Worm (Caenorhabditis elegans) whole organism, L1 larva: ENCODE data around the gene C36E6.8.

Source experiments
- C16A3.4 ChIP-seq: fragments of 150-350 bp; optimal IDR thresholded peaks from 2 replicates; lab custom pipeline; 2014; ENCODE audit warnings: missing biosample characterization, missing genetic modification characterization
- F16B12.6 ChIP-seq: fragments of 150-350 bp; optimal IDR thresholded peaks from 2 replicates; lab custom pipeline; 2014; ENCODE audit warnings: missing biosample characterization, missing genetic modification characterization
- Y116A8C.19 ChIP-seq: sonication (generic microtip); optimal IDR thresholded peaks from 2 replicates; lab custom pipeline; 2016; ENCODE audit warnings: missing compliant biosample characterization, missing genetic modification characterization, borderline replicate concordance
- aha-1 ChIP-seq: fragments of 150-350 bp; optimal IDR thresholded peaks from 2 replicates; lab custom pipeline; 2014; ENCODE audit warnings: missing biosample characterization, missing genetic modification characterization
- alr-1 ChIP-seq: fragments of 200-800 bp; sonication (Bioruptor generic); optimal IDR thresholded peaks from 2 replicates; lab custom pipeline; 2018; ENCODE audit warnings: borderline replicate concordance, mild to moderate bottlenecking, missing genetic modification characterization, missing compliant biosample characterization
- ama-1 ChIP-seq: fragments of 150-350 bp; optimal IDR thresholded peaks from 2 replicates; lab custom pipeline; 2014
- ceh-8 ChIP-seq: fragments of 200-800 bp; sonication (Bioruptor generic); optimal IDR thresholded peaks from 2 replicates; lab custom pipeline; 2018; ENCODE audit warnings: mild to moderate bottlenecking, missing genetic modification characterization, moderate library complexity, missing compliant biosample characterization
- ceh-82 ChIP-seq, 3 experiments: fragments of 150-350 bp in 1 of 3; sonication (generic microtip) in 2 of 3; optimal IDR thresholded peaks; 2 replicates each; lab custom pipeline; 2014 to 2017; ENCODE audit warnings: missing biosample characterization in 3 of 3, missing genetic modification characterization in 3 of 3
- ceh-88 ChIP-seq: fragments of 200-800 bp; sonication (Bioruptor generic); IDR thresholded peaks from 2 replicates; pipeline ENCODE4 v1.3.6; 2022; ENCODE audit warnings: missing genetic modification characterization, missing compliant biosample characterization
- ceh-90 ChIP-seq: sonication (generic microtip); optimal IDR thresholded peaks from 2 replicates; lab custom pipeline; 2016; ENCODE audit warnings: missing genetic modification characterization, missing compliant biosample characterization
- dsc-1 ChIP-seq: sonication (generic microtip); optimal IDR thresholded peaks from 2 replicates; lab custom pipeline; 2016; ENCODE audit warnings: mild to moderate bottlenecking, missing genetic modification characterization, missing compliant biosample characterization
- efl-1 ChIP-seq, 4 experiments: fragments of 150-350 bp; optimal IDR thresholded peaks in 3 of 4; peaks in 1 of 4; 1 replicate in 1 of 4; 2 replicates in 3 of 4; lab custom pipeline; 2014; ENCODE audit warnings: missing biosample characterization in 2 of 4, missing genetic modification characterization in 2 of 4, missing genetic modification reagents in 2 of 4
- egl-27 ChIP-seq, 2 experiments: fragments of 150-350 bp in 1 of 2; sonication (generic microtip); optimal IDR thresholded peaks; 3 replicates each; lab custom pipeline; 2017 to 2018; ENCODE audit warnings: missing biosample characterization in 2 of 2, missing genetic modification characterization in 2 of 2, missing genetic modification reagents in 2 of 2
- elt-2 ChIP-seq: sonication (generic microtip); optimal IDR thresholded peaks from 2 replicates; lab custom pipeline; 2016; ENCODE audit warnings: missing genetic modification characterization, mild to moderate bottlenecking, inconsistent platforms, missing compliant biosample characterization, missing genetic modification reagents
- ets-5 ChIP-seq: fragments of 200-800 bp; sonication (Bioruptor generic); IDR thresholded peaks from 2 replicates; pipeline ENCODE4 v1.3.6; 2022; ENCODE audit warnings: missing genetic modification characterization, missing compliant biosample characterization
- fkh-10 ChIP-seq: sonication (generic microtip); optimal IDR thresholded peaks from 2 replicates; lab custom pipeline; 2017; ENCODE audit warnings: missing biosample characterization, missing genetic modification reagents, missing genetic modification characterization
- fkh-8 ChIP-seq: sonication (generic microtip); optimal IDR thresholded peaks from 2 replicates; lab custom pipeline; 2016; ENCODE audit warnings: mild to moderate bottlenecking, missing genetic modification characterization, missing compliant biosample characterization
- fos-1 ChIP-seq: fragments of 150-350 bp; optimal IDR thresholded peaks from 2 replicates; lab custom pipeline; 2014; ENCODE audit warnings: missing biosample characterization, missing genetic modification characterization
- hlh-4 ChIP-seq: sonication (generic microtip); optimal IDR thresholded peaks from 2 replicates; lab custom pipeline; 2016; ENCODE audit warnings: mild to moderate bottlenecking, missing genetic modification characterization, missing compliant biosample characterization
- hpl-2 ChIP-seq: fragments of 150-350 bp; optimal IDR thresholded peaks from 2 replicates; lab custom pipeline; 2014; ENCODE audit warnings: missing biosample characterization, missing genetic modification reagents, missing genetic modification characterization
- irx-1 ChIP-seq: sonication (generic microtip); optimal IDR thresholded peaks from 2 replicates; lab custom pipeline; 2016; ENCODE audit warnings: missing genetic modification characterization, missing compliant biosample characterization
- lin-15B ChIP-seq: fragments of 150-350 bp; sonication (generic microtip); optimal IDR thresholded peaks from 3 replicates; lab custom pipeline; 2014; ENCODE audit warnings: missing biosample characterization, missing genetic modification characterization
- lin-39 ChIP-seq: fragments of 150-350 bp; optimal IDR thresholded peaks from 2 replicates; lab custom pipeline; 2014; ENCODE audit warnings: missing biosample characterization, missing genetic modification reagents, missing genetic modification characterization
- lsy-2 ChIP-seq, 2 experiments: fragments of 150-350 bp; optimal IDR thresholded peaks; 2 replicates each; lab custom pipeline; 2014; ENCODE audit warnings: missing biosample characterization in 2 of 2, missing genetic modification characterization in 2 of 2
- mab-9 ChIP-seq: fragments of 200-800 bp; sonication (Bioruptor generic); IDR thresholded peaks from 2 replicates; pipeline ENCODE4 v1.3.6; 2022; ENCODE audit warnings: missing genetic modification reagents, missing genetic modification characterization, missing compliant biosample characterization
- nhr-19 ChIP-seq: fragments of 200-800 bp; sonication (Bioruptor generic); conservative IDR thresholded peaks from 2 replicates; pipeline ENCODE4 v1.3.6; 2022; ENCODE audit warnings: missing genetic modification characterization, missing compliant biosample characterization
- nhr-47 ChIP-seq: sonication (generic microtip); optimal IDR thresholded peaks from 2 replicates; lab custom pipeline; 2016; ENCODE audit warnings: mild to moderate bottlenecking, missing genetic modification characterization, moderate library complexity, missing compliant biosample characterization
- nhr-76 ChIP-seq: sonication (generic microtip); optimal IDR thresholded peaks from 2 replicates; lab custom pipeline; 2017; ENCODE audit warnings: missing biosample characterization, missing genetic modification characterization
- rnt-1 ChIP-seq: sonication (generic microtip); optimal IDR thresholded peaks from 2 replicates; lab custom pipeline; 2016; ENCODE audit warnings: mild to moderate bottlenecking, missing genetic modification characterization, moderate library complexity, missing compliant biosample characterization
- snu-23 ChIP-seq: sonication (generic microtip); optimal IDR thresholded peaks from 2 replicates; lab custom pipeline; 2016; ENCODE audit warnings: missing genetic modification characterization, missing compliant biosample characterization
- sox-4 ChIP-seq: sonication (generic microtip); optimal IDR thresholded peaks from 2 replicates; lab custom pipeline; 2016; ENCODE audit warnings: missing genetic modification characterization, missing compliant biosample characterization
- tbx-2 ChIP-seq: sonication (generic microtip); optimal IDR thresholded peaks from 2 replicates; lab custom pipeline; 2016; ENCODE audit warnings: missing genetic modification characterization, missing compliant biosample characterization
- unc-30 ChIP-seq: sonication (generic microtip); optimal IDR thresholded peaks from 2 replicates; lab custom pipeline; 2017; ENCODE audit warnings: missing biosample characterization, missing genetic modification characterization
- unc-98 ChIP-seq: fragments of 200-800 bp; sonication (Bioruptor generic); IDR thresholded peaks from 2 replicates; pipeline ENCODE4 v1.3.6; 2022; ENCODE audit warnings: missing genetic modification characterization, missing compliant biosample characterization
- zag-1 ChIP-seq: fragments of 150-350 bp; optimal IDR thresholded peaks from 2 replicates; lab custom pipeline; 2014; ENCODE audit warnings: missing biosample characterization, missing genetic modification characterization

Gene C36E6.8

DNA sequence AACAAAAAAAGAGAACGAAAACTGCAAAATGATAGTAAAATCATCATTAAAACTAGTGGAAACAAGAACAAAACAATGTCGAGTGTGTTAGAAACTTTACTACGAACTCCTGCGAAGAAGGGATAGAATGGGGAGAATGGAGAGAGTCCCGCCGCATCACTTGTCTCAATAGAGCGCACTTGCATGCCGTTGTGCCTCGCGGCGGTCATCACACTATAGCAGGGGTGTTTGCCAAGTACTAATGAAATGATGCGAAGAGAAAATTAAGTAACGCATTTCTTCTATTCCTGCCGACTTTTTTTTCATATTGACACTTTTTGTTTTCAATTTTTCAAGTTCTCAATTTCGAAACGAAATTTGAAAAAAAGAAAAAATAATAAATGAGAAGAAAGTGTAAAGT lies 46.3 kb upstream of the C36E6.8 start (continued):
- TF ChIP-seq hpl-2 (GFP tag; lab: Kevin White, UChicago) (no peak), Y116A8C.19 (no peak), tbx-2 (peak; percentile 70), ama-1 (lab: Kevin White, UChicago) (no peak)
- TF ChIP-seq, all 84 proteins: peak for 38

DNA sequence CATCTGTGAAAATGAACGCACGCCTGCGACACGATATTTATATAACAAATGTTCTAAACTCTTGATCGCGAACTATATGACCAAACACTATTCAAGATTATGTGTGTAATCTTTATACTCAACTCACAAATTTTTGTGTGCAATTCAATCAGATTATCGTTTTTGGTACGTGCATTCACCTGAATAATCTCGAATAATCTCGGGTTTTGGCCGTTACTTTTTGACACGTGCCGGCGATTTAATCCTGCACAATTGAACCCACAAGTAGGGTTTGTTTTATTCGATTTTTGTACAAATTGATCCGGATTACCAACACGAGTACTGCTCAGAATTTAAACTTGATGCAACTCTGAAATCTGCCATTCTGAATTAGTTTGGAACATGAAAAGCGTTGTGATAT lies 42.0 kb upstream of the C36E6.8 start, which contains the start of the genes vap-1 and F11C7.2:
Gene vap-1 (minus strand): TSS at position 101 of the 400 bp plus-strand sequence.
Gene F11C7.2 (plus strand): TSS at position 359 of the 400 bp plus-strand sequence.
- TF ChIP-seq snu-23 (GFP tag; lab: Kevin White, UChicago): peak; percentile 24
- TF ChIP-seq efl-1 (optimal IDR thresholded peaks at IDR 0.05; lab: Kevin White, UChicago): no peak
- TF ChIP-seq efl-1 (GFP tag; optimal IDR thresholded peaks at IDR 0.05 in 1 of 2; lab: Kevin White, UChicago): peak in 1 of 2 experiments; percentile 24
- TF ChIP-seq ceh-82 (tag; optimal IDR thresholded peaks at IDR 0.05; lab: Kevin White, UChicago): no peak

DNA sequence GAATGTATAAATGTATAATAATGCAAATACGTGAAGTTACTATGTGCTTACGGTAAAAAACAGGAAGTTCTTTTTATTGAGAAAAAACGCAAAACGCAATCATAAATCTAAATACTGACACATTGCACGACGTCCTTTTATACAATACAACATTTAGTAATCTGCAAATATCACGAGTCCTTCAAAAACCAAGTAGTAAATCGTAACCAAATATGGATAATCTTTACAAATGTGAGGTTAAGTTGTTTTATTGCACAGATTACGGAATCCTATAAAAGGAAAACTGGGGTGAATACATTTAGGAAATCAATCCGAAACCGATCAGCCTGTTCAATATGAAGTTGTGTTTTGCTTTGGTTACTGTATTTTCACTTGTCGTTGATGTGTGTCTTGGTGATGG lies 40.2 kb upstream of the C36E6.8 start, which contains the start of gene F11C7.7:
Gene F11C7.7 (plus strand): TSS at position 301 of the 400 bp plus-strand sequence.
- TF ChIP-seq ceh-8 (GFP tag; lab: Kevin White, UChicago): no peak

DNA sequence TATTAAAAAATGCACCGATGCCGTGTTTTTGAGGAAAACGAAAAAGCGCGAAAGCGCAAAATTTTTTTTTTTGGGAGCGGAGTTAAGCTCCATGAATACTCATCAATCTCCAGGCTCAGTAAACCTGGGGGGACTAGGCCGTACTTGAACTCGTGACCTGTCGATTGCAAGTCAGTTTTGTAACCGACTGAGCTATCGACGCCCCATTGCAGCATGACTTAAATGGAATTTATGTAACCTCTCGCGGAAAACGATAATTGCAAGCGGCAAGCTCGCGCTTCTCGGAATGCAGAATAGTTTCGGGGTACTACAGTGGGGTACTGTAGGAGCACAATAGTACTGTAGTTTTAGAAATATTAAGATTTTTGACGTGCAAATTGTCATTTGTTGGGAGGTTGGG lies 38.1 kb upstream of the C36E6.8 start:
- TF ChIP-seq nhr-47 (tag; lab: Kevin White, UChicago) (no peak), lin-15B (tag; lab: Kevin White, UChicago) (no peak), ceh-90 (no peak), rnt-1 (tag; lab: Kevin White, UChicago) (no peak), C16A3.4 (tag; lab: Kevin White, UChicago) (no peak), zag-1 (tag; lab: Kevin White, UChicago) (no peak), fos-1 (tag; lab: Kevin White, UChicago) (no peak), irx-1 (no peak), alr-1 (no peak), ceh-88 (GFP tag; lab: Robert Waterston, UW) (no peak), mab-9 (GFP tag; lab: Robert Waterston, UW) (no peak)
- TF ChIP-seq, all 84 proteins: peak for 0

DNA sequence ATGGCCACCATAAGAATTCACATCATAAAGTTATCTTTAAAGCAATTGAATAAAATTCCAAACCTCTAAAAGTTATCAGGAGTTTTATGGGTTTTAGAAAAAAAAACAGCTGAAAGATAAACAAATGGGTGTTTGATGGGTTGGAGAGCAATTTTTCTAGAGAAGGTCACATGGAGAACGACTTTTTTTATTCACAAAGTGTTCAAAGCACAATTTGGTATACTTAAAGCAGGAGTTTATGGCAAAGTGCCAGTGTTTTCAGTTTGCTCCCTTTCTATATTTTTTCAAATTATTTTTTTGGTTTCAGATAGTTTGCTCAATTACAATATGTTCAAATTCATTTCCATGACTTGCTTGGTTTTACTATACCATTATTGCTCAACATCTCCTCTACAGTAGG lies 37.2 kb upstream of the C36E6.8 start, which contains the start of gene F11C7.6:
Gene F11C7.6 (plus strand): TSS at position 301 of the 400 bp plus-strand sequence.
- TF ChIP-seq nhr-76 (no peak), aha-1 (tag; lab: Kevin White, UChicago) (no peak), unc-98 (GFP tag; lab: Robert Waterston, UW) (no peak), egl-27 (tag; optimal IDR thresholded peaks at IDR 0.05; lab: Kevin White, UChicago) (no peak), ets-5 (GFP tag; lab: Robert Waterston, UW) (no peak), nhr-19 (GFP tag; lab: Robert Waterston, UW) (no peak), lsy-2 (tag; optimal IDR thresholded peaks at IDR 0.05; lab: Kevin White, UChicago) (no peak), sox-4 (tag; lab: Kevin White, UChicago) (no peak), C16A3.4 (tag; lab: Kevin White, UChicago) (no peak), fkh-10 (GFP tag; lab: Kevin White, UChicago) (no peak), F16B12.6 (tag; lab: Kevin White, UChicago) (no peak), unc-30 (tag; lab: Kevin White, UChicago) (no peak), dsc-1 (tag; lab: Kevin White, UChicago) (no peak), elt-2 (tag; lab: Kevin White, UChicago) (no peak), hlh-4 (no peak), lin-39 (tag; lab: Kevin White, UChicago) (no peak), fkh-8 (no peak)
